Worm (Caenorhabditis elegans): Measurements from ENCODE around the gene lipl-2.

- TF ChIP-seq ceh-9 (tag; optimal IDR thresholded peaks at IDR 0.05) (no peak), ceh-6 (GFP tag; optimal IDR thresholded peaks at IDR 0.05) (no peak), fkh-10 (GFP tag; optimal IDR thresholded peaks at IDR 0.05) (no peak), ets-4 (tag; optimal IDR thresholded peaks at IDR 0.05) (no peak), ahr-1 (tag; optimal IDR thresholded peaks at IDR 0.05) (no peak), hlh-8 (tag; optimal IDR thresholded peaks at IDR 0.05) (no peak)
Measured at ce11 chrV:9805161-9805560, 13.8 kb downstream of the lipl-2 start, which contains the start of gene sru-37.
